Worm (Caenorhabditis elegans): Measurements from ENCODE around the gene sra-37.

- TF ChIP-seq blmp-1 (tag; optimal IDR thresholded peaks at IDR 0.05) (no peak), mep-1 (tag; optimal IDR thresholded peaks at IDR 0.05) (no peak), nhr-237 (tag; optimal IDR thresholded peaks at IDR 0.05) (no peak)
Observed at ce11 chrX:13900047-13900446, 6.9 kb upstream of the sra-37 start, which contains the start of gene sra-38.
